Fruit fly (Drosophila melanogaster) whole organism, embryonic: Measurements from ENCODE around the gene CG7695.
A peak's percentile ranks its signal among the peaks of the same experiment; 100 is the strongest.

Experiments
- Atf-2 ChIP-seq: fragments of 200-800 bp; sonication (Bioruptor generic); optimal IDR thresholded peaks from 2 replicates; lab custom pipeline; 2016; ENCODE audit warnings: missing biosample characterization, missing genetic modification characterization
- B-H1 ChIP-seq: fragments of 200-800 bp; sonication (Bioruptor generic); IDR thresholded peaks from 3 replicates; pipeline ENCODE4 v1.3.6; 2022; ENCODE audit warnings: missing biosample characterization, missing genetic modification characterization
- B-H2 ChIP-seq: fragments of 200-800 bp; sonication (Bioruptor generic); optimal IDR thresholded peaks from 2 replicates; lab custom pipeline; 2018; ENCODE audit warnings: missing biosample characterization, mild to moderate bottlenecking, missing genetic modification characterization
- BEAF-32 ChIP-seq: fragments of 200-800 bp; sonication (Bioruptor generic); optimal IDR thresholded peaks from 3 replicates; lab custom pipeline; 2017; ENCODE audit warnings: missing biosample characterization, missing genetic modification characterization, mild to moderate bottlenecking, moderate library complexity, missing genetic modification reagents
- CG12236 ChIP-seq: fragments of 200-800 bp; sonication (Bioruptor generic); optimal IDR thresholded peaks from 2 replicates; lab custom pipeline; 2016; ENCODE audit warnings: missing biosample characterization, missing genetic modification characterization
- CG1529 ChIP-seq: fragments of 200-800 bp; sonication (Bioruptor generic); optimal IDR thresholded peaks from 3 replicates; lab custom pipeline; 2018; ENCODE audit warnings: missing biosample characterization, missing genetic modification characterization
- CG1647 ChIP-seq: fragments of 200-800 bp; sonication (Bioruptor generic); optimal IDR thresholded peaks from 3 replicates; lab custom pipeline; 2016; ENCODE audit warnings: missing biosample characterization, missing genetic modification characterization
- CG17912 ChIP-seq: fragments of 200-800 bp; sonication (Bioruptor generic); optimal IDR thresholded peaks from 2 replicates; lab custom pipeline; 2018; ENCODE audit warnings: missing biosample characterization, mild to moderate bottlenecking, missing genetic modification characterization
- CG2678 ChIP-seq: fragments of 200-800 bp; sonication (Bioruptor generic); optimal IDR thresholded peaks from 3 replicates; lab custom pipeline; 2019; ENCODE audit warnings: missing biosample characterization, mild to moderate bottlenecking, missing genetic modification characterization, moderate library complexity
- CG31224 ChIP-seq: fragments of 200-800 bp; sonication (Bioruptor generic); IDR thresholded peaks from 2 replicates; pipeline ENCODE4 v1.3.6; 2022; ENCODE audit warnings: missing biosample characterization, missing genetic modification characterization
- CG31365 ChIP-seq: fragments of 200-800 bp; sonication (Bioruptor generic); optimal IDR thresholded peaks from 2 replicates; lab custom pipeline; 2018; ENCODE audit warnings: missing biosample characterization, mild to moderate bottlenecking, missing genetic modification characterization
- CG33557 ChIP-seq: fragments of 200-800 bp; sonication (Bioruptor generic); optimal IDR thresholded peaks from 2 replicates; lab custom pipeline; 2019; ENCODE audit warnings: missing biosample characterization, mild to moderate bottlenecking, missing genetic modification characterization, moderate library complexity
- CG4404 ChIP-seq: fragments of 200-800 bp; sonication (Bioruptor generic); IDR thresholded peaks from 2 replicates; pipeline ENCODE4 v1.3.6; 2022; ENCODE audit warnings: missing biosample characterization, missing genetic modification characterization
- CG4707 ChIP-seq: fragments of 200-800 bp; sonication (Bioruptor generic); optimal IDR thresholded peaks from 2 replicates; lab custom pipeline; 2018; ENCODE audit warnings: missing biosample characterization, mild to moderate bottlenecking, missing genetic modification characterization, moderate library complexity
- CG6175 ChIP-seq: fragments of 200-800 bp; sonication (Bioruptor generic); IDR thresholded peaks from 3 replicates; pipeline ENCODE4 v1.3.6; 2022; ENCODE audit warnings: missing biosample characterization, missing genetic modification characterization
- CG7357 ChIP-seq: fragments of 200-800 bp; sonication (Bioruptor generic); IDR thresholded peaks from 3 replicates; pipeline ENCODE4 v1.3.6; 2022; ENCODE audit warnings: missing biosample characterization, missing genetic modification characterization
- CG7556 ChIP-seq: fragments of 200-800 bp; sonication (Bioruptor generic); optimal IDR thresholded peaks from 2 replicates; lab custom pipeline; 2017; ENCODE audit warnings: missing biosample characterization, mild to moderate bottlenecking, missing genetic modification characterization
- CG8089 ChIP-seq: fragments of 200-800 bp; sonication (Bioruptor generic); optimal IDR thresholded peaks from 3 replicates; lab custom pipeline; 2016; ENCODE audit warnings: missing biosample characterization, missing genetic modification characterization
- CG8290 ChIP-seq, 3 experiments: fragments of 200-800 bp; sonication (Bioruptor generic); optimal IDR thresholded peaks; 2 replicates each; lab custom pipeline; 2016 to 2019; ENCODE audit warnings: missing biosample characterization in 3 of 3, missing genetic modification characterization in 3 of 3, mild to moderate bottlenecking in 2 of 3, moderate library complexity in 1 of 3
- CG8924 ChIP-seq: fragments of 200-800 bp; optimal IDR thresholded peaks from 3 replicates; lab custom pipeline; 2019; ENCODE audit warnings: missing biosample characterization, mild to moderate bottlenecking, missing genetic modification characterization, moderate library complexity
- CG9817 ChIP-seq: fragments of 200-800 bp; sonication (Bioruptor generic); optimal IDR thresholded peaks from 2 replicates; lab custom pipeline; 2018; ENCODE audit warnings: missing biosample characterization, mild to moderate bottlenecking, missing genetic modification characterization, moderate library complexity
- CG9932 ChIP-seq: fragments of 200-800 bp; sonication (Bioruptor generic); IDR thresholded peaks from 2 replicates; pipeline ENCODE4 v1.3.6; 2022; ENCODE audit warnings: missing biosample characterization, missing genetic modification characterization
- CkIIα-i1 ChIP-seq: fragments of 200-800 bp; sonication (Bioruptor generic); IDR thresholded peaks from 2 replicates; pipeline ENCODE4 v1.3.6; 2022; ENCODE audit warnings: missing biosample characterization, missing genetic modification characterization
- Dll ChIP-seq: fragments of 200-800 bp; sonication (Bioruptor generic); IDR thresholded peaks from 4 replicates; pipeline ENCODE4 v1.3.6; 2022; ENCODE audit warnings: missing biosample characterization, missing genetic modification characterization; ENCODE audit not compliant: partially characterized antibody
- ERR ChIP-seq: fragments of 200-800 bp; sonication (Bioruptor generic); optimal IDR thresholded peaks from 2 replicates; lab custom pipeline; 2016; ENCODE audit warnings: missing biosample characterization, missing genetic modification characterization
- Fer3 ChIP-seq: fragments of 200-800 bp; sonication (Bioruptor generic); optimal IDR thresholded peaks from 2 replicates; lab custom pipeline; 2018; ENCODE audit warnings: missing biosample characterization, mild to moderate bottlenecking, missing genetic modification characterization, moderate library complexity
- Hmx ChIP-seq: fragments of 200-800 bp; sonication (Bioruptor generic); optimal IDR thresholded peaks from 2 replicates; lab custom pipeline; 2016; ENCODE audit warnings: missing biosample characterization, missing genetic modification characterization
- MBD-R2 ChIP-seq: fragments of 200-800 bp; sonication (Bioruptor generic); IDR thresholded peaks from 2 replicates; pipeline ENCODE4 v1.3.6; 2022; ENCODE audit warnings: missing biosample characterization, missing genetic modification characterization
- Mad ChIP-seq: fragments of 200-800 bp; sonication (Bioruptor generic); optimal IDR thresholded peaks from 2 replicates; lab custom pipeline; 2016; ENCODE audit warnings: missing biosample characterization, missing genetic modification characterization
- Ssrp ChIP-seq: fragments of 200-800 bp; sonication (Bioruptor generic); optimal IDR thresholded peaks from 2 replicates; lab custom pipeline; 2018; ENCODE audit warnings: missing biosample characterization, mild to moderate bottlenecking, missing genetic modification characterization, moderate library complexity
- Trl ChIP-seq, 3 experiments: fragments of >200 bp in 2 of 3; fragments of 200-800 bp in 1 of 3; sonication (Bioruptor generic) in 1 of 3; optimal IDR thresholded peaks; 2 replicates in 1 of 3; 3 replicates in 2 of 3; lab custom pipeline; 2016 to 2017; ENCODE audit warnings: missing biosample characterization in 1 of 3, missing genetic modification characterization in 1 of 3
- Vsx1 ChIP-seq: fragments of 200-800 bp; sonication (Bioruptor generic); optimal IDR thresholded peaks from 2 replicates; lab custom pipeline; 2017; ENCODE audit warnings: missing biosample characterization, mild to moderate bottlenecking, missing genetic modification characterization, missing genetic modification reagents
- YL-1 ChIP-seq: fragments of 200-800 bp; sonication (Bioruptor generic); optimal IDR thresholded peaks from 3 replicates; lab custom pipeline; 2017; ENCODE audit warnings: missing biosample characterization, mild to moderate bottlenecking, missing genetic modification characterization
- btn ChIP-seq: fragments of 200-800 bp; sonication (Bioruptor generic); optimal IDR thresholded peaks from 2 replicates; lab custom pipeline; 2016; ENCODE audit warnings: missing biosample characterization, missing genetic modification characterization
- crp ChIP-seq, 2 experiments: fragments of 200-800 bp; sonication (Bioruptor generic); optimal IDR thresholded peaks; 2 replicates in 1 of 2; 3 replicates in 1 of 2; lab custom pipeline; 2017; ENCODE audit warnings: missing biosample characterization in 2 of 2, missing genetic modification characterization in 2 of 2, mild to moderate bottlenecking in 1 of 2, moderate library complexity in 1 of 2
- dan ChIP-seq: fragments of 200-800 bp; sonication (Bioruptor generic); IDR thresholded peaks from 2 replicates; pipeline ENCODE4 v1.3.6; 2022; ENCODE audit warnings: missing biosample characterization, missing genetic modification characterization
- danr ChIP-seq: fragments of 200-800 bp; sonication (Bioruptor generic); IDR thresholded peaks from 2 replicates; pipeline ENCODE4 v1.3.6; 2022; ENCODE audit warnings: missing biosample characterization, missing genetic modification characterization
- ems ChIP-seq: fragments of 200-800 bp; sonication (Bioruptor generic); optimal IDR thresholded peaks from 3 replicates; lab custom pipeline; 2016; ENCODE audit warnings: missing biosample characterization, missing genetic modification characterization
- h ChIP-seq: fragments of >200 bp; optimal IDR thresholded peaks from 2 replicates; lab custom pipeline; 2017
- kay ChIP-seq: fragments of 200-800 bp; sonication (Bioruptor generic); optimal IDR thresholded peaks from 2 replicates; lab custom pipeline; 2016; ENCODE audit warnings: missing biosample characterization, missing genetic modification characterization
- klu ChIP-seq: fragments of 200-800 bp; sonication (Bioruptor generic); IDR thresholded peaks from 2 replicates; pipeline ENCODE4 v1.3.6; 2022; ENCODE audit warnings: missing biosample characterization, missing genetic modification characterization
- lola ChIP-seq, 3 experiments: fragments of >200 bp in 2 of 3; fragments of 200-800 bp in 1 of 3; sonication (Bioruptor generic) in 1 of 3; optimal IDR thresholded peaks; 2 replicates each; lab custom pipeline; 2017 to 2019; ENCODE audit warnings: missing biosample characterization in 3 of 3, missing genetic modification characterization in 3 of 3, mild to moderate bottlenecking in 1 of 3, moderate library complexity in 1 of 3
- nau ChIP-seq: fragments of 200-800 bp; sonication (Bioruptor generic); optimal IDR thresholded peaks from 3 replicates; lab custom pipeline; 2017; ENCODE audit warnings: missing biosample characterization, mild to moderate bottlenecking, missing genetic modification characterization, missing genetic modification reagents
- prd ChIP-seq, 3 experiments: fragments of >200 bp in 2 of 3; fragments of 200-800 bp in 1 of 3; sonication (Bioruptor generic) in 1 of 3; optimal IDR thresholded peaks in 2 of 3; IDR thresholded peaks in 1 of 3; 2 replicates in 2 of 3; 3 replicates in 1 of 3; pipeline versions ENCODE4 v1.3.6 to Lab custom; 2017 to 2022; ENCODE audit warnings: missing biosample characterization in 1 of 3, missing genetic modification characterization in 1 of 3
- run ChIP-seq: fragments of 200-800 bp; sonication (Bioruptor generic); optimal IDR thresholded peaks from 3 replicates; lab custom pipeline; 2018; ENCODE audit warnings: missing biosample characterization, mild to moderate bottlenecking, missing genetic modification characterization
- sob ChIP-seq: fragments of 200-800 bp; sonication (Bioruptor generic); IDR thresholded peaks from 2 replicates; pipeline ENCODE4 v1.3.6; 2022; ENCODE audit warnings: missing biosample characterization, missing genetic modification characterization
- trem ChIP-seq: fragments of 200-800 bp; optimal IDR thresholded peaks from 3 replicates; lab custom pipeline; 2019; ENCODE audit warnings: missing biosample characterization, mild to moderate bottlenecking, missing genetic modification characterization, moderate library complexity
- unpg ChIP-seq: fragments of 200-800 bp; sonication (Bioruptor generic); optimal IDR thresholded peaks from 3 replicates; lab custom pipeline; 2018; ENCODE audit warnings: missing biosample characterization, mild to moderate bottlenecking, missing genetic modification characterization, moderate library complexity
- wor ChIP-seq: fragments of 200-800 bp; sonication (Bioruptor generic); IDR thresholded peaks from 2 replicates; pipeline ENCODE4 v1.3.6; 2022; ENCODE audit warnings: missing biosample characterization, missing genetic modification characterization

Gene CG7695

dm6 chr3R:18573699-18574259 is 43.5 kb downstream of the CG7695 start (continued):
- peak; percentile 96 for TF ChIP-seq CG8924 (tag; lab: Kevin White, UChicago)
- TF ChIP-seq YL-1 (GFP tag; lab: Kevin White, UChicago), result peak; percentile 87
- peak; percentile 90 for TF ChIP-seq ERR
- peak in 1 of 2 experiments; percentile 62 for TF ChIP-seq crp (GFP tag; optimal IDR thresholded peaks at IDR 0.05; lab: Kevin White, UChicago)
- no peak for TF ChIP-seq Dll (GFP tag; lab: Robert Waterston, UW)
- peak; percentile 87 for TF ChIP-seq wor (GFP tag; lab: Robert Waterston, UW)
- peak; percentile 93 for TF ChIP-seq CG9932 (GFP tag; lab: Robert Waterston, UW)
- TF ChIP-seq klu (GFP tag; lab: Robert Waterston, UW), result peak; percentile 88
- peak; percentile 95 for TF ChIP-seq unpg
- TF ChIP-seq CkIIα-i1 (GFP tag; lab: Robert Waterston, UW), result peak; percentile 56; the same call in 1 of the 2 replicates
- TF ChIP-seq CG1529, result peak; percentile 93
- no peak for TF ChIP-seq prd (optimal IDR thresholded peaks at IDR 0.05; lab: Kevin White, UChicago)
- TF ChIP-seq prd (GFP tag; IDR thresholded peaks at IDR 0.05; lab: Robert Waterston, UW), result peak; percentile 94
- TF ChIP-seq CG4707 (GFP tag; lab: Kevin White, UChicago), result peak; percentile 75
- TF ChIP-seq BEAF-32 (GFP tag; lab: Kevin White, UChicago), result peak; percentile 14
- TF ChIP-seq Mad (GFP tag; lab: Kevin White, UChicago), result peak; percentile 89
- peak; percentile 75 for TF ChIP-seq B-H1 (GFP tag; lab: Robert Waterston, UW)
- TF ChIP-seq h (lab: Kevin White, UChicago), result no peak
- TF ChIP-seq CG7357 (GFP tag; lab: Robert Waterston, UW), result peak; percentile 84
- peak; percentile 90 for TF ChIP-seq Fer3 (tag; lab: Kevin White, UChicago)
- peak; percentile 81 for TF ChIP-seq CG31224
- TF ChIP-seq danr (GFP tag; lab: Robert Waterston, UW), result peak; percentile 90
- TF ChIP-seq CG4404 (GFP tag; lab: Robert Waterston, UW), result peak; percentile 82
- peak; percentile 88 for TF ChIP-seq CG9817 (tag; lab: Kevin White, UChicago)
- peak; percentile 76 for TF ChIP-seq CG8290 (GFP tag; optimal IDR thresholded peaks at IDR 0.05; lab: Kevin White, UChicago)
- peak; percentile 59 to 84 for TF ChIP-seq CG8290 (tag; optimal IDR thresholded peaks at IDR 0.05; lab: Kevin White, UChicago)
- peak; percentile 91 for TF ChIP-seq CG8089 (GFP tag; lab: Kevin White, UChicago)
- TF ChIP-seq kay (GFP tag; lab: Kevin White, UChicago), result peak; percentile 97
- peak; percentile 68 for TF ChIP-seq CG31365 (tag; lab: Kevin White, UChicago)
- peak; percentile 83 for TF ChIP-seq CG12236 (GFP tag; lab: Kevin White, UChicago)
- peak; percentile 89 for TF ChIP-seq Vsx1 (GFP tag; lab: Kevin White, UChicago)
- TF ChIP-seq CG6175, result peak; percentile 88
- peak in 1 of 3 experiments; percentile 95 for TF ChIP-seq lola (GFP tag; optimal IDR thresholded peaks at IDR 0.05; lab: Kevin White, UChicago)
- TF ChIP-seq dan (GFP tag; lab: Robert Waterston, UW), result no peak
- TF ChIP-seq trem, result peak; percentile 89
- TF ChIP-seq btn, result peak; percentile 69
- TF ChIP-seq CG7556, result peak; percentile 96
- peak; percentile 69 for TF ChIP-seq B-H2 (GFP tag; lab: Kevin White, UChicago)
- TF ChIP-seq ems (GFP tag; lab: Kevin White, UChicago), result peak; percentile 79
- peak; percentile 89 for TF ChIP-seq CG33557 (GFP tag; lab: Kevin White, UChicago)
- peak; percentile 74 for TF ChIP-seq CG17912 (GFP tag; lab: Kevin White, UChicago)
- peak; percentile 92 for TF ChIP-seq sob (GFP tag; lab: Robert Waterston, UW)
- peak; percentile 92 for TF ChIP-seq run (tag; lab: Kevin White, UChicago)
- TF ChIP-seq Hmx (GFP tag; lab: Kevin White, UChicago), result peak; percentile 93
- TF ChIP-seq CG1647 (GFP tag; lab: Kevin White, UChicago), result peak; percentile 67
- TF ChIP-seq Trl (optimal IDR thresholded peaks at IDR 0.05; lab: Kevin White, UChicago), result peak; percentile 91 to 95
- TF ChIP-seq Trl (GFP tag; optimal IDR thresholded peaks at IDR 0.05; lab: Kevin White, UChicago), result peak; percentile 87
- peak; percentile 94 for TF ChIP-seq Atf-2 (GFP tag; lab: Kevin White, UChicago)
- peak; percentile 95 for TF ChIP-seq Ssrp (tag; lab: Kevin White, UChicago)
- peak; percentile 93 for TF ChIP-seq nau (GFP tag; lab: Kevin White, UChicago)
- peak; percentile 72 for TF ChIP-seq MBD-R2
- TF ChIP-seq CG2678, result peak; percentile 97
